Fruit fly (Drosophila melanogaster) whole organism, embryonic: Measurements from ENCODE around the gene CG17105.

Experiments
- Antp ChIP-seq: fragments of 200-800 bp; sonication (Bioruptor generic); optimal IDR thresholded peaks from 3 replicates; lab custom pipeline; 2016; ENCODE audit warnings: missing biosample characterization, missing genetic modification characterization
- BEAF-32 ChIP-seq: fragments of 200-800 bp; sonication (Bioruptor generic); optimal IDR thresholded peaks from 3 replicates; lab custom pipeline; 2017; ENCODE audit warnings: missing biosample characterization, missing genetic modification characterization, mild to moderate bottlenecking, moderate library complexity, missing genetic modification reagents
- Blimp-1 ChIP-seq: fragments of 200-800 bp; sonication (Bioruptor generic); optimal IDR thresholded peaks from 3 replicates; lab custom pipeline; 2018; ENCODE audit warnings: missing biosample characterization, missing genetic modification characterization, mild to moderate bottlenecking, moderate library complexity, missing genetic modification reagents
- CG10209 ChIP-seq: fragments of 200-800 bp; sonication (Bioruptor generic); optimal IDR thresholded peaks from 3 replicates; lab custom pipeline; 2017; ENCODE audit warnings: missing biosample characterization, mild to moderate bottlenecking, missing genetic modification characterization, missing genetic modification reagents
- CG11398 ChIP-seq: fragments of 200-800 bp; sonication (Bioruptor generic); optimal IDR thresholded peaks from 2 replicates; lab custom pipeline; 2016; ENCODE audit warnings: missing biosample characterization, missing genetic modification characterization
- CG12659 ChIP-seq: fragments of 200-800 bp; sonication (Bioruptor generic); optimal IDR thresholded peaks from 3 replicates; lab custom pipeline; 2017; ENCODE audit warnings: mild to moderate bottlenecking, missing biosample characterization, missing genetic modification reagents, missing genetic modification characterization
- CG14667 ChIP-seq: fragments of 200-800 bp; sonication (Bioruptor generic); IDR thresholded peaks from 2 replicates; pipeline ENCODE4 v1.3.6; 2022; ENCODE audit warnings: missing biosample characterization, missing genetic modification characterization
- CG14965 ChIP-seq: fragments of 200-800 bp; sonication (Bioruptor generic); optimal IDR thresholded peaks from 2 replicates; lab custom pipeline; 2016; ENCODE audit warnings: missing biosample characterization, missing genetic modification characterization, borderline replicate concordance
- CG15269 ChIP-seq: fragments of 200-800 bp; sonication (Bioruptor generic); optimal IDR thresholded peaks from 2 replicates; lab custom pipeline; 2018; ENCODE audit warnings: missing biosample characterization, mild to moderate bottlenecking, missing genetic modification characterization, moderate library complexity
- CG15601 ChIP-seq: fragments of 200-800 bp; sonication (Bioruptor generic); optimal IDR thresholded peaks from 3 replicates; lab custom pipeline; 2019; ENCODE audit warnings: missing biosample characterization, mild to moderate bottlenecking, missing genetic modification characterization, moderate library complexity
- CG17361 ChIP-seq: fragments of 200-800 bp; sonication (Bioruptor generic); IDR thresholded peaks from 3 replicates; pipeline ENCODE4 v1.3.6; 2022; ENCODE audit warnings: missing biosample characterization, missing genetic modification characterization
- CG17829 ChIP-seq: fragments of 200-800 bp; optimal IDR thresholded peaks from 2 replicates; lab custom pipeline; 2019; ENCODE audit warnings: missing biosample characterization, mild to moderate bottlenecking, missing genetic modification characterization, moderate library complexity
- CG18262 ChIP-seq: fragments of 200-800 bp; optimal IDR thresholded peaks from 3 replicates; lab custom pipeline; 2019; ENCODE audit warnings: missing biosample characterization, mild to moderate bottlenecking, missing genetic modification characterization, moderate library complexity
- CG33213 ChIP-seq: fragments of 200-800 bp; sonication (Bioruptor generic); optimal IDR thresholded peaks from 3 replicates; lab custom pipeline; 2016; ENCODE audit warnings: missing biosample characterization, missing genetic modification characterization
- CG4617 ChIP-seq: fragments of 200-800 bp; sonication (Bioruptor generic); optimal IDR thresholded peaks from 3 replicates; lab custom pipeline; 2016; ENCODE audit warnings: missing biosample characterization, missing genetic modification characterization, borderline replicate concordance
- CG5180 ChIP-seq: fragments of 200-800 bp; sonication (Bioruptor generic); optimal IDR thresholded peaks from 3 replicates; lab custom pipeline; 2017; ENCODE audit warnings: missing biosample characterization, missing genetic modification characterization, mild to moderate bottlenecking, moderate library complexity, missing genetic modification reagents
- CG6854 ChIP-seq: fragments of 200-800 bp; sonication (Bioruptor generic); optimal IDR thresholded peaks from 3 replicates; lab custom pipeline; 2017; ENCODE audit warnings: missing biosample characterization, mild to moderate bottlenecking, missing genetic modification characterization
- CG7556 ChIP-seq: fragments of 200-800 bp; sonication (Bioruptor generic); optimal IDR thresholded peaks from 2 replicates; lab custom pipeline; 2017; ENCODE audit warnings: missing biosample characterization, mild to moderate bottlenecking, missing genetic modification characterization
- CG8388 ChIP-seq: fragments of 200-800 bp; sonication (Bioruptor generic); optimal IDR thresholded peaks from 2 replicates; lab custom pipeline; 2019; ENCODE audit warnings: missing biosample characterization, mild to moderate bottlenecking, missing genetic modification characterization, moderate library complexity
- CoRest ChIP-seq: fragments of 200-800 bp; sonication (Bioruptor generic); optimal IDR thresholded peaks from 3 replicates; lab custom pipeline; 2018; ENCODE audit warnings: missing biosample characterization, mild to moderate bottlenecking, missing genetic modification characterization, moderate library complexity
- Doc3 ChIP-seq: fragments of 200-800 bp; sonication (Bioruptor generic); IDR thresholded peaks from 3 replicates; pipeline ENCODE4 v1.3.6; 2022; ENCODE audit warnings: missing biosample characterization, missing genetic modification characterization; ENCODE audit not compliant: partially characterized antibody
- Hr39 ChIP-seq: fragments of >200 bp; optimal IDR thresholded peaks from 2 replicates; lab custom pipeline; 2017
- PHDP ChIP-seq: fragments of 200-800 bp; sonication (Bioruptor generic); optimal IDR thresholded peaks from 3 replicates; lab custom pipeline; 2018; ENCODE audit warnings: missing biosample characterization, mild to moderate bottlenecking, missing genetic modification characterization, moderate library complexity
- Rfx ChIP-seq: fragments of 200-800 bp; sonication (Bioruptor generic); IDR thresholded peaks from 2 replicates; pipeline ENCODE4 v1.3.6; 2022; ENCODE audit warnings: missing biosample characterization, missing genetic modification characterization
- amos ChIP-seq: fragments of 200-800 bp; sonication (Bioruptor generic); IDR thresholded peaks from 2 replicates; pipeline ENCODE4 v1.3.6; 2022; ENCODE audit warnings: missing biosample characterization, missing genetic modification characterization; ENCODE audit not compliant: partially characterized antibody
- btn ChIP-seq: fragments of 200-800 bp; sonication (Bioruptor generic); optimal IDR thresholded peaks from 2 replicates; lab custom pipeline; 2016; ENCODE audit warnings: missing biosample characterization, missing genetic modification characterization
- cato ChIP-seq: fragments of 200-800 bp; sonication (Bioruptor generic); optimal IDR thresholded peaks from 2 replicates; lab custom pipeline; 2016; ENCODE audit warnings: missing biosample characterization, missing genetic modification characterization, borderline replicate concordance
- cg ChIP-seq: fragments of 200-800 bp; sonication (Bioruptor generic); optimal IDR thresholded peaks from 3 replicates; lab custom pipeline; 2019; ENCODE audit warnings: missing biosample characterization, mild to moderate bottlenecking, missing genetic modification characterization, moderate library complexity
- dmrt11E ChIP-seq: fragments of 200-800 bp; sonication (Bioruptor generic); optimal IDR thresholded peaks from 3 replicates; lab custom pipeline; 2018; ENCODE audit warnings: missing biosample characterization, mild to moderate bottlenecking, missing genetic modification characterization, moderate library complexity
- dmrt99B ChIP-seq: fragments of 200-800 bp; sonication (Bioruptor generic); optimal IDR thresholded peaks from 2 replicates; lab custom pipeline; 2018; ENCODE audit warnings: missing biosample characterization, mild to moderate bottlenecking, missing genetic modification characterization, moderate library complexity
- ftz-f1 ChIP-seq: fragments of 200-800 bp; sonication (Bioruptor generic); optimal IDR thresholded peaks from 2 replicates; lab custom pipeline; 2016; ENCODE audit warnings: missing biosample characterization, missing genetic modification characterization
- gro ChIP-seq: fragments of 200-800 bp; sonication (Bioruptor generic); optimal IDR thresholded peaks from 2 replicates; lab custom pipeline; 2016; ENCODE audit warnings: missing biosample characterization, missing genetic modification characterization
- inv ChIP-seq: fragments of 200-800 bp; sonication (Bioruptor generic); IDR thresholded peaks from 2 replicates; pipeline ENCODE4 v1.3.6; 2022; ENCODE audit warnings: missing biosample characterization, missing genetic modification characterization; ENCODE audit not compliant: partially characterized antibody
- jigr1 ChIP-seq: fragments of 200-800 bp; sonication (Bioruptor generic); IDR thresholded peaks from 3 replicates; pipeline ENCODE4 v1.3.6; 2022; ENCODE audit warnings: missing biosample characterization, missing genetic modification characterization
- lmd ChIP-seq: fragments of 200-800 bp; sonication (Bioruptor generic); IDR thresholded peaks from 2 replicates; pipeline ENCODE4 v1.3.6; 2022; ENCODE audit warnings: missing biosample characterization, missing genetic modification characterization
- nmo ChIP-seq: fragments of 200-800 bp; sonication (Bioruptor generic); optimal IDR thresholded peaks from 2 replicates; lab custom pipeline; 2018; ENCODE audit warnings: missing biosample characterization, mild to moderate bottlenecking, missing genetic modification characterization, moderate library complexity
- pfk ChIP-seq: fragments of 200-800 bp; sonication (Bioruptor generic); optimal IDR thresholded peaks from 2 replicates; lab custom pipeline; 2018; ENCODE audit warnings: missing biosample characterization, mild to moderate bottlenecking, missing genetic modification characterization, moderate library complexity
- sna ChIP-seq: fragments of 200-800 bp; sonication (Bioruptor generic); IDR thresholded peaks from 2 replicates; pipeline ENCODE4 v1.3.6; 2022; ENCODE audit warnings: missing biosample characterization, missing genetic modification characterization; ENCODE audit not compliant: partially characterized antibody
- tap ChIP-seq: fragments of 200-800 bp; optimal IDR thresholded peaks from 3 replicates; lab custom pipeline; 2019; ENCODE audit warnings: missing biosample characterization, mild to moderate bottlenecking, missing genetic modification characterization, moderate library complexity
- tup ChIP-seq: fragments of 200-800 bp; sonication (Bioruptor generic); optimal IDR thresholded peaks from 2 replicates; lab custom pipeline; 2016; ENCODE audit warnings: missing biosample characterization, mild to moderate bottlenecking, missing genetic modification characterization, moderate library complexity
- usp ChIP-seq: fragments of >200 bp; optimal IDR thresholded peaks from 2 replicates; lab custom pipeline; 2017; ENCODE audit warnings: missing biosample characterization, missing genetic modification characterization
- wdn ChIP-seq: fragments of 200-800 bp; sonication (Bioruptor generic); IDR thresholded peaks from 2 replicates; pipeline ENCODE4 v1.3.6; 2022; ENCODE audit warnings: missing biosample characterization, missing genetic modification characterization
- yki ChIP-seq: fragments of >200 bp; optimal IDR thresholded peaks from 3 replicates; lab custom pipeline; 2018
- zen2 ChIP-seq: fragments of 200-800 bp; sonication (Bioruptor generic); IDR thresholded peaks from 3 replicates; pipeline ENCODE4 v1.3.6; 2022; ENCODE audit warnings: missing biosample characterization, missing genetic modification characterization; ENCODE audit not compliant: partially characterized antibody

CG17105 gene

DNA sequence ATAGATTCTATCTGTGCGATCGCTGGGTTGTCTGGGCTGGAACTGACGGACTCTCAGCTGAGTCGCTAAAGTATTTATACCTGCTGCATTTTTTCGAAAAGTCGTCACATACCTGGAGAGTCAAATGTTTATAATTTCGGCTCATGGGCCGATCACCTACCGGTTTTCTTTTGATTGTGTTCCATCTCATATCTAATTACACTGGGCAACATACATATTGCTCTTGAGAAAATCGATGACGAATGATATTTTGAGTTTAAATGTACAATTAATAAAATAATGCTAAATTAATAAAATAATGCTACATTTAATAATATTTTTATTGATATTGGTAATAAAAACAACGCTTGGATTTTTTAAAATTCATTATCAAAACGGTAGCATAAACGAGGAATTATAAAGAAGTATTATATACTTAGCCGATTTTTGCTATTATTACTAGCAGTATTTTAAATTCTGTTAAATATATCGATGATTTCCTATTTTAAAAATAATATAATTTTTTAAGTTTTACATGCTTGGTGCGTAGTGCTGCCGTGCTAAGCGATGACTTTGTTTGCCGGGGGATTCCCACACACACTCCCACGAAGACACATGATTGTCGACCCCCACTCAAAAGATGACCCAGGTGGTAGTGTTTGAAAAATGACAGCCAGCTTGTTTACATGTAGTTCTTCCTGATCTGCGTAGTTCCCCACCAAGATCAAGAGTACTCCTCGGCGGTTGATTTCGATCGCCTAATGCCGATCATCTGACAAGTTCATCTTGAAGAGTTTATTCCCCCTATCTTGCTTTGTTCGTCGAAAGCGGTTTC, 8.6 kb downstream of the CG17105 start, which contains the start of gene CG7294 (continued):
- no peak for TF ChIP-seq CG14965
- TF ChIP-seq CG33213 (GFP tag; lab: Kevin White, UChicago): no peak
- TF ChIP-seq dmrt11E (tag; lab: Kevin White, UChicago): peak; percentile 56
- peak; percentile 37 for TF ChIP-seq nmo (GFP tag; lab: Kevin White, UChicago)
- peak; percentile 5 for TF ChIP-seq CG10209 (GFP tag; lab: Kevin White, UChicago)
- TF ChIP-seq CG5180 (GFP tag; lab: Kevin White, UChicago): no peak
- no peak for TF ChIP-seq jigr1
- peak; percentile 49 for TF ChIP-seq CG7556
- TF ChIP-seq CG17829 (tag; lab: Kevin White, UChicago): peak; percentile 27
- no peak for TF ChIP-seq sna (GFP tag; lab: Robert Waterston, UW)
- peak; percentile 35 for TF ChIP-seq CoRest (tag; lab: Kevin White, UChicago)
- peak; percentile 36 for TF ChIP-seq PHDP (tag; lab: Kevin White, UChicago)
- TF ChIP-seq lmd (GFP tag; lab: Robert Waterston, UW): no peak

DNA sequence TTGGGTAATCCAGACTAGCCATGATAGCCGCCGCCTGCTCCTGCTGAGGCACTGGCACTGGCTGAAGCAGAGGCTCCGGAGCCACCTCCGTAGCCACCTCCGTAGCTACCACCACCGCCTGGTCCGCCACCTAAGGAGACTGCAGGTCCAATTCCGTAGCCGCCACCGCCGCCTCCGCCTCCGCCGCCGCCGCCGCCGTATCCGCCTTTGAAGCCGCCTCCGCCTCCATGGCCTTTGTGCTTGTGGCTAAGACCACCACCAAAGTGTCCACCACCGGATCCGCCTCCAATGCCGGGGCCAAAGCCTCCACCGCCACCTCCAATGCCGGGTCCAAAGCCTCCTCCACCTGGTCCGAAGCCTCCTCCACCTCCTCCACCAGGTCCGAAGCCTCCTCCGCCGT, 12.2 kb downstream of the CG17105 start:
- TF ChIP-seq cato (GFP tag; lab: Kevin White, UChicago) (no peak), Hr39 (lab: Kevin White, UChicago) (peak; percentile 74)

dm6 chr2L:10694053-10694618, 13.3 kb downstream of the CG17105 start, which contains the start of gene CG17108:
Gene CG17108 (minus strand): TSS chr2L:10694103.
- TF ChIP-seq ftz-f1 (GFP tag; lab: Kevin White, UChicago) (no peak), pfk (GFP tag; lab: Kevin White, UChicago) (no peak), CG11398 (GFP tag; lab: Kevin White, UChicago) (no peak), usp (GFP tag; lab: Kevin White, UChicago) (no peak), zen2 (GFP tag; lab: Robert Waterston, UW) (no peak), cg (no peak), wdn (no peak), BEAF-32 (GFP tag; lab: Kevin White, UChicago) (no peak), Doc3 (no peak), CG14667 (GFP tag; lab: Robert Waterston, UW) (no peak), gro (GFP tag; lab: Kevin White, UChicago) (no peak), yki (lab: Kevin White, UChicago) (no peak), tup (no peak)

- TF ChIP-seq btn (GFP tag; lab: Kevin White, UChicago) (no peak), CG6854 (GFP tag; lab: Kevin White, UChicago) (no peak), CG12659 (GFP tag; lab: Kevin White, UChicago) (peak; percentile 49), amos (GFP tag; lab: Robert Waterston, UW) (no peak), tap (tag; lab: Kevin White, UChicago) (peak; percentile 32), CG18262 (peak; percentile 59), Rfx (GFP tag; lab: Robert Waterston, UW) (peak; percentile 89), CG17361 (GFP tag; lab: Robert Waterston, UW) (peak; percentile 54; the same call in 2 of the 3 replicates), CG4617 (no peak), Antp (GFP tag; lab: Kevin White, UChicago) (no peak), inv (GFP tag; lab: Robert Waterston, UW) (no peak), CG15601 (tag; lab: Kevin White, UChicago) (peak; percentile 8), CG15269 (tag; lab: Kevin White, UChicago) (peak; percentile 64), CG8388 (GFP tag; lab: Kevin White, UChicago) (peak; percentile 39), dmrt99B (peak; percentile 56), Blimp-1 (GFP tag; lab: Kevin White, UChicago) (peak; percentile 70)
These were observed 17.2 kb downstream of the CG17105 start, which contains the start of gene CG7300 for dm6 chr2L:10697992-10698391. Gene CG7300 (minus strand): TSS chr2L:10698043.
